Worm (Caenorhabditis elegans): ENCODE results near the gene ZK930.7.

ZK930.7 gene

DNA sequence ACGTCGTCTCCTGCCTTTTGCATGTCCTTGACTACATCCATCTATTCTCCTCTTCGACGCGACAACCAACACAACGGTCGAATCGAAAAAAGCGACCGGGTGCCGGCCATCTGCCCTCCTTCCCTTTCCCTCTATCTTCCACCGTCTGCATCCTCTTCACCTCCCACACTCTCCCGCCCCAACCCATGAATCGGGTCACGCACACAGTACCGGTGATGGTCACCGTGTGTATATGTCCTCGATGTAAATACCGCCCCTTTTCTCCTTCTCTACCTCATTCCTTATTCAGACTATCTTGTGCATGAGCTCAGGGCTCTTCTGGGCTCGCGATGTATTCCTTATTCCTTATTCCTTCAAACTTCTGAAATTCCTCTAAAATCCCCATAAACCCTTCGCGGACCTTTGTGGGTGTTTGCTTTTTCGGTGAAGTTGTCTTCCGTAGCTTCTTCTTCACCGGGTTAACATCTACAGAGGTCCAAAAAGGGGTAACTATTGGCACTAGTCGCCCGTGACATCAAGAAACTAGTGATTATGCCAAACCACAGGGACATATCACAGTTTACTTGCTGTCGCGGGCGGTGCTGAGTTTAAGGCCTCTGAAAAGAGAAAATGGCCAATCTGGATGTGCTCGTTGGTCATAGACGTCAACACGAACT lies 24.9 kb upstream of the ZK930.7 start (continued):
- no peak for TF ChIP-seq tlp-1 (tag; optimal IDR thresholded peaks at IDR 0.05)
- TF ChIP-seq lin-14 (GFP tag; optimal IDR thresholded peaks at IDR 0.05): no peak
- TF ChIP-seq C16A3.4 (tag; optimal IDR thresholded peaks at IDR 0.05): peak; percentile 26
- no peak for TF ChIP-seq unc-86 (tag; optimal IDR thresholded peaks at IDR 0.05)
- no peak for TF ChIP-seq jun-1 (tag; optimal IDR thresholded peaks at IDR 0.05)
- TF ChIP-seq rnt-1 (tag; optimal IDR thresholded peaks at IDR 0.05): peak; percentile 24
- no peak for TF ChIP-seq nhr-84 (tag; optimal IDR thresholded peaks at IDR 0.05)
- TF ChIP-seq pag-3 (tag; optimal IDR thresholded peaks at IDR 0.05; ENCODE audit: borderline replicate concordance, insufficient read depth): no peak
- no peak for TF ChIP-seq irx-1 (tag; optimal IDR thresholded peaks at IDR 0.05)
- TF ChIP-seq hpl-2 (GFP tag; optimal IDR thresholded peaks at IDR 0.05): no peak
- TF ChIP-seq nhr-71 (tag; optimal IDR thresholded peaks at IDR 0.05): peak; percentile 18
- TF ChIP-seq fkh-10 (GFP tag; optimal IDR thresholded peaks at IDR 0.05): no peak
- no peak for TF ChIP-seq nhr-47 (tag; optimal IDR thresholded peaks at IDR 0.05)
- no peak for TF ChIP-seq elt-3 (tag; optimal IDR thresholded peaks at IDR 0.05)
- peak; percentile 55 for TF ChIP-seq snu-23 (GFP tag; optimal IDR thresholded peaks at IDR 0.05)
- no peak for TF ChIP-seq efl-1 (optimal IDR thresholded peaks at IDR 0.05)
- TF ChIP-seq efl-1 (GFP tag; optimal IDR thresholded peaks at IDR 0.05 in 1 of 2): peak in 1 of 2 experiments; percentile 92
- TF ChIP-seq dsc-1 (tag; optimal IDR thresholded peaks at IDR 0.05): no peak
- TF ChIP-seq elt-2 (tag; optimal IDR thresholded peaks at IDR 0.05): no peak
- no peak for TF ChIP-seq ceh-88 (GFP tag; IDR thresholded peaks at IDR 0.05)
- no peak for TF ChIP-seq grh-1 (GFP tag; IDR thresholded peaks at IDR 0.05)
- TF ChIP-seq egl-27 (tag; optimal IDR thresholded peaks at IDR 0.05): no peak
- TF ChIP-seq mab-9 (GFP tag; IDR thresholded peaks at IDR 0.05): no peak
- no peak for TF ChIP-seq pqm-1 (tag; optimal IDR thresholded peaks at IDR 0.05)
- no peak for TF ChIP-seq alr-1 (tag; optimal IDR thresholded peaks at IDR 0.05; ENCODE audit: borderline replicate concordance)
- TF ChIP-seq fos-1 (tag; optimal IDR thresholded peaks at IDR 0.05): no peak
- no peak for TF ChIP-seq lin-15B (tag; optimal IDR thresholded peaks at IDR 0.05)
- no peak for TF ChIP-seq aha-1 (tag; optimal IDR thresholded peaks at IDR 0.05)
- TF ChIP-seq ces-1 (GFP tag; optimal IDR thresholded peaks at IDR 0.05): no peak
- TF ChIP-seq lir-3 (tag; optimal IDR thresholded peaks at IDR 0.05; ENCODE audit: poor library complexity): no peak
- TF ChIP-seq sup-37 (GFP tag; optimal IDR thresholded peaks at IDR 0.05): no peak
- no peak for TF ChIP-seq nhr-12 (tag; optimal IDR thresholded peaks at IDR 0.05)
- no peak for TF ChIP-seq unc-98 (GFP tag; IDR thresholded peaks at IDR 0.05)
- TF ChIP-seq F16B12.6 (tag; optimal IDR thresholded peaks at IDR 0.05): no peak
- peak; percentile 83 for TF ChIP-seq nhr-85 (tag)
- no peak for TF ChIP-seq mef-2 (tag; optimal IDR thresholded peaks at IDR 0.05)
- TF ChIP-seq zip-4 (GFP tag; optimal IDR thresholded peaks at IDR 0.05): no peak
- no peak for TF ChIP-seq hlh-4 (tag; optimal IDR thresholded peaks at IDR 0.05)
- no peak for TF ChIP-seq Y116A8C.19 (tag; optimal IDR thresholded peaks at IDR 0.05; ENCODE audit: borderline replicate concordance)
- TF ChIP-seq lin-13 (GFP tag; optimal IDR thresholded peaks at IDR 0.05): no peak
- 0 out of 2 replicates have a peak, but pooled peaks have one; percentile 7 for TF ChIP-seq nhr-19 (GFP tag; conservative IDR thresholded peaks at IDR 0.05)
- TF ChIP-seq C34B4.2 (tag; optimal IDR thresholded peaks at IDR 0.05): no peak
- TF ChIP-seq nhr-20 (tag; optimal IDR thresholded peaks at IDR 0.05): peak; percentile 54
- no peak for TF ChIP-seq unc-130 (tag; optimal IDR thresholded peaks at IDR 0.05)
- TF ChIP-seq mep-1 (tag; optimal IDR thresholded peaks at IDR 0.05): peak; percentile 4
- no peak for TF ChIP-seq egl-13 (tag; optimal IDR thresholded peaks at IDR 0.05)
- TF ChIP-seq ceh-82 (tag; optimal IDR thresholded peaks at IDR 0.05): no peak
- TF ChIP-seq isw-1 (GFP tag; IDR thresholded peaks at IDR 0.05): no peak
- no peak for TF ChIP-seq efl-3 (GFP tag; optimal IDR thresholded peaks at IDR 0.05)
- no peak for TF ChIP-seq ets-5 (GFP tag; IDR thresholded peaks at IDR 0.05)
- TF ChIP-seq nhr-237 (tag; optimal IDR thresholded peaks at IDR 0.05): no peak
- TF ChIP-seq ztf-11 (tag; optimal IDR thresholded peaks at IDR 0.05): peak in 1 of 2 experiments; percentile 50

Measured in whole organism, L1 larva.